Fruit fly (Drosophila melanogaster) whole organism, embryonic: Measurements from ENCODE around the gene sff.

ENCODE experiments used
- Asciz ChIP-seq: fragments of 200-800 bp; sonication (Bioruptor generic); optimal IDR thresholded peaks from 2 replicates; lab custom pipeline; 2017; ENCODE audit warnings: missing biosample characterization, mild to moderate bottlenecking, missing genetic modification characterization, missing genetic modification reagents
- Awh ChIP-seq: fragments of 200-800 bp; sonication (Bioruptor generic); IDR thresholded peaks from 2 replicates; pipeline ENCODE4, ENCODE4 v1.3.6; 2022; ENCODE audit warnings: missing biosample characterization, missing genetic modification characterization
- BtbVII ChIP-seq: fragments of 200-800 bp; sonication (Bioruptor generic); optimal IDR thresholded peaks from 3 replicates; lab custom pipeline; 2017; ENCODE audit warnings: missing biosample characterization, mild to moderate bottlenecking, missing genetic modification characterization
- CG10321 ChIP-seq: fragments of 200-800 bp; sonication (Bioruptor generic); IDR thresholded peaks from 2 replicates; pipeline ENCODE4 v1.3.6; 2022; ENCODE audit warnings: missing biosample characterization, missing genetic modification characterization
- CG11085 ChIP-seq: fragments of 200-800 bp; sonication (Bioruptor generic); IDR thresholded peaks from 2 replicates; pipeline ENCODE4 v1.3.6; 2022; ENCODE audit warnings: missing biosample characterization, missing genetic modification characterization
- CG11504 ChIP-seq: fragments of 200-800 bp; sonication (Bioruptor generic); optimal IDR thresholded peaks from 3 replicates; lab custom pipeline; 2019; ENCODE audit warnings: missing biosample characterization, mild to moderate bottlenecking, missing genetic modification characterization, moderate library complexity
- CG12942 ChIP-seq: fragments of 200-800 bp; sonication (Bioruptor generic); optimal IDR thresholded peaks from 3 replicates; lab custom pipeline; 2016; ENCODE audit warnings: missing biosample characterization, missing genetic modification characterization
- CG16863 ChIP-seq: fragments of 200-800 bp; sonication (Bioruptor generic); optimal IDR thresholded peaks from 3 replicates; lab custom pipeline; 2016; ENCODE audit warnings: missing biosample characterization, missing genetic modification characterization
- CG17612 ChIP-seq: fragments of 200-800 bp; sonication (Bioruptor generic); IDR thresholded peaks from 2 replicates; pipeline ENCODE4 v1.3.6; 2022; ENCODE audit warnings: missing biosample characterization, missing genetic modification characterization
- CG1832 ChIP-seq: fragments of 200-800 bp; sonication (Bioruptor generic); optimal IDR thresholded peaks from 2 replicates; lab custom pipeline; 2017; ENCODE audit warnings: missing biosample characterization, mild to moderate bottlenecking, missing genetic modification characterization, inconsistent platforms
- CG2678 ChIP-seq: fragments of 200-800 bp; sonication (Bioruptor generic); optimal IDR thresholded peaks from 3 replicates; lab custom pipeline; 2019; ENCODE audit warnings: missing biosample characterization, mild to moderate bottlenecking, missing genetic modification characterization, moderate library complexity
- CG3163 ChIP-seq: fragments of 200-800 bp; sonication (Bioruptor generic); optimal IDR thresholded peaks from 3 replicates; lab custom pipeline; 2016; ENCODE audit warnings: missing biosample characterization, missing genetic modification characterization
- CG32772 ChIP-seq: fragments of 200-800 bp; sonication (Bioruptor generic); IDR thresholded peaks from 2 replicates; pipeline ENCODE4 v1.3.6; 2022; ENCODE audit warnings: missing biosample characterization, missing genetic modification characterization
- CG3407 ChIP-seq: fragments of 200-800 bp; sonication (Bioruptor generic); optimal IDR thresholded peaks from 2 replicates; lab custom pipeline; 2018; ENCODE audit warnings: missing biosample characterization, mild to moderate bottlenecking, missing genetic modification characterization
- CG34224 ChIP-seq: fragments of 200-800 bp; sonication (Bioruptor generic); IDR thresholded peaks from 3 replicates; pipeline ENCODE4 v1.3.6; 2022; ENCODE audit warnings: missing biosample characterization, missing genetic modification characterization; ENCODE audit not compliant: partially characterized antibody
- CG4854 ChIP-seq: fragments of 200-800 bp; sonication (Bioruptor generic); optimal IDR thresholded peaks from 2 replicates; lab custom pipeline; 2016; ENCODE audit warnings: missing biosample characterization, missing genetic modification characterization, inconsistent platforms
- CG7745 ChIP-seq: fragments of 200-800 bp; sonication (Bioruptor generic); optimal IDR thresholded peaks from 2 replicates; lab custom pipeline; 2018; ENCODE audit warnings: missing biosample characterization, mild to moderate bottlenecking, missing genetic modification characterization, moderate library complexity
- CG8924 ChIP-seq: fragments of 200-800 bp; optimal IDR thresholded peaks from 3 replicates; lab custom pipeline; 2019; ENCODE audit warnings: missing biosample characterization, mild to moderate bottlenecking, missing genetic modification characterization, moderate library complexity
- CoRest ChIP-seq: fragments of 200-800 bp; sonication (Bioruptor generic); optimal IDR thresholded peaks from 3 replicates; lab custom pipeline; 2018; ENCODE audit warnings: missing biosample characterization, mild to moderate bottlenecking, missing genetic modification characterization, moderate library complexity
- CrebB ChIP-seq: fragments of 200-800 bp; sonication (Bioruptor generic); optimal IDR thresholded peaks from 3 replicates; lab custom pipeline; 2018; ENCODE audit warnings: missing biosample characterization, mild to moderate bottlenecking, missing genetic modification characterization
- Dfd ChIP-seq, 2 experiments: fragments of >200 bp; optimal IDR thresholded peaks; 2 replicates each; lab custom pipeline; 2017; ENCODE audit warnings: missing biosample characterization in 2 of 2, missing genetic modification characterization in 2 of 2
- Gsc ChIP-seq: fragments of 200-800 bp; sonication (Bioruptor generic); IDR thresholded peaks from 2 replicates; pipeline ENCODE4 v1.3.6; 2022; ENCODE audit warnings: missing biosample characterization, missing genetic modification characterization
- HHEX ChIP-seq: fragments of 200-800 bp; sonication (Bioruptor generic); optimal IDR thresholded peaks from 3 replicates; lab custom pipeline; 2017; ENCODE audit warnings: missing biosample characterization, mild to moderate bottlenecking, missing genetic modification characterization, missing genetic modification reagents
- Hmx ChIP-seq: fragments of 200-800 bp; sonication (Bioruptor generic); optimal IDR thresholded peaks from 2 replicates; lab custom pipeline; 2016; ENCODE audit warnings: missing biosample characterization, missing genetic modification characterization
- Lim3 ChIP-seq: fragments of 200-800 bp; sonication (Bioruptor generic); IDR thresholded peaks from 2 replicates; pipeline ENCODE4 v1.3.6; 2022; ENCODE audit warnings: missing biosample characterization, missing genetic modification characterization
- Mad ChIP-seq: fragments of 200-800 bp; sonication (Bioruptor generic); optimal IDR thresholded peaks from 2 replicates; lab custom pipeline; 2016; ENCODE audit warnings: missing biosample characterization, missing genetic modification characterization
- Max ChIP-seq: fragments of 200-800 bp; sonication (Bioruptor generic); optimal IDR thresholded peaks from 2 replicates; lab custom pipeline; 2016; ENCODE audit warnings: missing biosample characterization, mild to moderate bottlenecking, missing genetic modification characterization
- NC2β ChIP-seq: fragments of 200-800 bp; sonication (Bioruptor generic); optimal IDR thresholded peaks from 2 replicates; lab custom pipeline; 2016; ENCODE audit warnings: missing biosample characterization, missing genetic modification characterization
- Sry-β ChIP-seq: fragments of 200-800 bp; sonication (Bioruptor generic); optimal IDR thresholded peaks from 2 replicates; lab custom pipeline; 2018; ENCODE audit warnings: missing biosample characterization, mild to moderate bottlenecking, missing genetic modification characterization, moderate library complexity
- Sry-δ ChIP-seq: fragments of 200-800 bp; sonication (Bioruptor generic); optimal IDR thresholded peaks from 2 replicates; lab custom pipeline; 2016; ENCODE audit warnings: missing biosample characterization, missing genetic modification characterization
- TFAM ChIP-seq: fragments of 200-800 bp; sonication (Bioruptor generic); optimal IDR thresholded peaks from 2 replicates; lab custom pipeline; 2017; ENCODE audit warnings: missing biosample characterization, missing genetic modification characterization, inconsistent platforms
- bbx ChIP-seq: fragments of 200-800 bp; sonication (Bioruptor generic); IDR thresholded peaks from 2 replicates; pipeline ENCODE4 v1.3.6; 2022; ENCODE audit warnings: missing biosample characterization, missing genetic modification characterization; ENCODE audit not compliant: partially characterized antibody
- bigmax ChIP-seq: fragments of 200-800 bp; sonication (Bioruptor generic); optimal IDR thresholded peaks from 2 replicates; lab custom pipeline; 2018; ENCODE audit warnings: missing biosample characterization, mild to moderate bottlenecking, missing genetic modification characterization
- bowl ChIP-seq: fragments of 200-800 bp; sonication (Bioruptor generic); IDR thresholded peaks from 2 replicates; pipeline ENCODE4 v1.3.6; 2022; ENCODE audit warnings: missing biosample characterization, missing genetic modification characterization
- caup ChIP-seq: fragments of 200-800 bp; sonication (Bioruptor generic); optimal IDR thresholded peaks from 3 replicates; lab custom pipeline; 2017; ENCODE audit warnings: missing biosample characterization, mild to moderate bottlenecking, missing genetic modification characterization, moderate library complexity; ENCODE audit not compliant: severe bottlenecking
- dan ChIP-seq: fragments of 200-800 bp; sonication (Bioruptor generic); IDR thresholded peaks from 2 replicates; pipeline ENCODE4 v1.3.6; 2022; ENCODE audit warnings: missing biosample characterization, missing genetic modification characterization
- fd3F ChIP-seq: fragments of 200-800 bp; sonication (Bioruptor generic); optimal IDR thresholded peaks from 2 replicates; lab custom pipeline; 2018; ENCODE audit warnings: missing biosample characterization, mild to moderate bottlenecking, missing genetic modification characterization, moderate library complexity
- fru ChIP-seq: fragments of >200 bp; optimal IDR thresholded peaks from 2 replicates; lab custom pipeline; 2017
- ftz-f1 ChIP-seq: fragments of 200-800 bp; sonication (Bioruptor generic); optimal IDR thresholded peaks from 2 replicates; lab custom pipeline; 2016; ENCODE audit warnings: missing biosample characterization, missing genetic modification characterization
- fu2 ChIP-seq: fragments of 200-800 bp; sonication (Bioruptor generic); optimal IDR thresholded peaks from 2 replicates; lab custom pipeline; 2016; ENCODE audit warnings: missing biosample characterization, missing genetic modification characterization
- grn ChIP-seq: fragments of 200-800 bp; sonication (Bioruptor generic); optimal IDR thresholded peaks from 3 replicates; lab custom pipeline; 2017; ENCODE audit warnings: missing biosample characterization, missing genetic modification characterization
- hkb ChIP-seq, 2 experiments: fragments of 200-800 bp in 1 of 2; fragments of >200 bp in 1 of 2; sonication (Bioruptor generic) in 1 of 2; IDR thresholded peaks in 1 of 2; optimal IDR thresholded peaks in 1 of 2; 2 replicates each; pipeline versions ENCODE4 v1.3.6 to Lab custom; 2017 to 2022; ENCODE audit warnings: missing biosample characterization in 1 of 2, missing genetic modification characterization in 1 of 2
- lilli ChIP-seq: fragments of 200-800 bp; sonication (Bioruptor generic); optimal IDR thresholded peaks from 3 replicates; lab custom pipeline; 2016; ENCODE audit warnings: missing biosample characterization, missing genetic modification characterization
- sc ChIP-seq, 3 experiments: fragments of >200 bp in 2 of 3; fragments of 200-800 bp in 1 of 3; sonication (Bioruptor generic) in 1 of 3; optimal IDR thresholded peaks; 2 replicates in 2 of 3; 3 replicates in 1 of 3; lab custom pipeline; 2017; ENCODE audit warnings: mild to moderate bottlenecking in 1 of 3, missing biosample characterization in 1 of 3, missing genetic modification characterization in 1 of 3, missing genetic modification reagents in 1 of 3
- seq ChIP-seq: fragments of 200-800 bp; sonication (Bioruptor generic); IDR thresholded peaks from 2 replicates; pipeline ENCODE4 v1.3.6; 2022; ENCODE audit warnings: missing biosample characterization, missing genetic modification characterization
- sr ChIP-seq: fragments of 200-800 bp; sonication (Bioruptor generic); IDR thresholded peaks from 3 replicates; pipeline ENCODE4 v1.3.6; 2022; ENCODE audit warnings: missing biosample characterization, missing genetic modification characterization
- sug ChIP-seq: fragments of 200-800 bp; optimal IDR thresholded peaks from 2 replicates; lab custom pipeline; 2019; ENCODE audit warnings: missing biosample characterization, mild to moderate bottlenecking, missing genetic modification characterization, moderate library complexity
- tgo ChIP-seq: fragments of 200-800 bp; sonication (Bioruptor generic); IDR thresholded peaks from 3 replicates; pipeline ENCODE4 v1.3.6; 2022; ENCODE audit warnings: missing biosample characterization, missing genetic modification characterization
- tio ChIP-seq: fragments of 200-800 bp; sonication (Bioruptor generic); optimal IDR thresholded peaks from 2 replicates; lab custom pipeline; 2017; ENCODE audit warnings: missing biosample characterization, missing genetic modification characterization, inconsistent platforms

sff gene

dm6 chr3L:15924811-15925437 is at the start of gene sff (continued):
- TF ChIP-seq dan (GFP tag; lab: Robert Waterston, UW) (peak; percentile 62; the same call in 1 of the 2 replicates), NC2β (GFP tag; lab: Kevin White, UChicago) (peak; percentile 64), ftz-f1 (GFP tag; lab: Kevin White, UChicago) (peak; percentile 15), CG2678 (peak; percentile 90), sr (GFP tag; lab: Robert Waterston, UW) (peak; percentile 67; the same call in 1 of the 3 replicates), Mad (GFP tag; lab: Kevin White, UChicago) (peak; percentile 58), CG4854 (peak; percentile 55), CG12942 (peak; percentile 84), lilli (GFP tag; lab: Kevin White, UChicago) (peak; percentile 81), CG1832 (no peak), Sry-β (GFP tag; lab: Kevin White, UChicago) (peak; percentile 34), CoRest (tag; lab: Kevin White, UChicago) (peak; percentile 93), hkb (optimal IDR thresholded peaks at IDR 0.05; lab: Kevin White, UChicago) (no peak), hkb (GFP tag; IDR thresholded peaks at IDR 0.05; lab: Robert Waterston, UW) (peak; percentile 93), CG7745 (tag; lab: Kevin White, UChicago) (no peak), tio (GFP tag; lab: Kevin White, UChicago) (peak; percentile 90), Asciz (GFP tag; lab: Kevin White, UChicago) (peak; percentile 84), CrebB (tag; lab: Kevin White, UChicago) (peak; percentile 62), CG11504 (tag; lab: Kevin White, UChicago) (peak; percentile 87), TFAM (GFP tag; lab: Kevin White, UChicago) (peak; percentile 13), sc (optimal IDR thresholded peaks at IDR 0.05; lab: Kevin White, UChicago) (no peak), sc (GFP tag; optimal IDR thresholded peaks at IDR 0.05; lab: Kevin White, UChicago) (peak; percentile 85), sug (tag; lab: Kevin White, UChicago) (peak; percentile 85), Gsc (GFP tag; lab: Robert Waterston, UW) (peak; percentile 79), fu2 (GFP tag; lab: Kevin White, UChicago) (peak; percentile 43), seq (GFP tag; lab: Robert Waterston, UW) (peak; percentile 88), bbx (GFP tag; lab: Robert Waterston, UW) (0 out of 2 replicates have a peak, but pooled peaks have one; percentile 46), CG17612 (GFP tag; lab: Robert Waterston, UW) (peak; percentile 49; the same call in 1 of the 2 replicates), Sry-δ (no peak), CG8924 (peak; percentile 88), CG34224 (GFP tag; lab: Robert Waterston, UW) (0 out of 3 replicates have a peak, but pooled peaks have one; percentile 13), Max (GFP tag; lab: Kevin White, UChicago) (peak; percentile 75), caup (peak; percentile 85), CG3163 (GFP tag; lab: Kevin White, UChicago) (peak; percentile 47), Hmx (GFP tag; lab: Kevin White, UChicago) (no peak), fd3F (GFP tag; lab: Kevin White, UChicago) (peak; percentile 65), grn (GFP tag; lab: Kevin White, UChicago) (peak; percentile 20), CG16863 (peak; percentile 72), CG32772 (peak; percentile 90), bowl (0 out of 2 replicates have a peak, but pooled peaks have one; percentile 51), Dfd (GFP tag; optimal IDR thresholded peaks at IDR 0.05; lab: Kevin White, UChicago) (no peak), BtbVII (peak; percentile 80), bigmax (peak; percentile 27), Awh (peak; percentile 84), HHEX (GFP tag; lab: Kevin White, UChicago) (peak; percentile 89), CG10321 (GFP tag; lab: Robert Waterston, UW) (peak; percentile 38; the same call in 1 of the 2 replicates), tgo (GFP tag; lab: Robert Waterston, UW) (peak; percentile 86), CG11085 (GFP tag; lab: Robert Waterston, UW) (peak; percentile 81), fru (lab: Kevin White, UChicago) (no peak), Lim3 (GFP tag; lab: Robert Waterston, UW) (peak; percentile 75), CG3407 (peak; percentile 83)
